Fruit fly (Drosophila melanogaster): ENCODE measurements around the gene CG5167.
A peak's percentile ranks its signal among the peaks of the same experiment; 100 is the strongest.

The CG5167 gene

DNA sequence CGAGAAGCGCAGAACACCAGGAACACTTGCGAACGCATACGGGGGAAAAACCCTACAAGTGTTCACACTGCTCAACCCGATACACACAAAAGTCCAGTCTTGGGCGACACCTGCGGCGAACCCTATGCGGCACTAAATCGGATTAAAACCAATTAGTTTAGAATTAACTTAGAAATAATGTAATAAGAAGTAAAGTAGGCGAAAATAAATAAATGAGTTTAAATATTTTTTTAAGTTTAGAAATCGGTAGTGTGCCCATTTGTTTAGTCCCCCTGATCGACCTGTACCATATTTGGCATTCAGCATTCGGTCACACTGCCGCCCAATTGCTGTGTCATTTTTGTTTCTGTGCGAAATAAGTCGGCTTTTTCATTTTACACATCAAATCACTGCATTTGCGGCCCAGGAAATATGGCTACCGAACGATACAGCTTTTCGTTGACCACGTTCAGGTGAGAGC lies 24.7 kb downstream of the CG5167 start, which contains the start of gene Prosalpha2 (continued):
- TF ChIP-seq ci (GFP tag; IDR thresholded peaks at IDR 0.05) (no peak), jigr1 (GFP tag; IDR thresholded peaks at IDR 0.05) (no peak; the same call in 2 of the 3 replicates), yki (optimal IDR thresholded peaks at IDR 0.05) (no peak), ewg (GFP tag; optimal IDR thresholded peaks at IDR 0.05) (no peak), trem (tag; optimal IDR thresholded peaks at IDR 0.05) (peak; percentile 80), CG17385 (GFP tag; optimal IDR thresholded peaks at IDR 0.05) (no peak), CG8089 (GFP tag; optimal IDR thresholded peaks at IDR 0.05) (no peak), Oaz (GFP tag; IDR thresholded peaks at IDR 0.05) (no peak), ems (GFP tag; optimal IDR thresholded peaks at IDR 0.05) (no peak), nom (GFP tag; optimal IDR thresholded peaks at IDR 0.05) (peak; percentile 1), CG18011 (GFP tag; optimal IDR thresholded peaks at IDR 0.05) (no peak), Optix (GFP tag; IDR thresholded peaks at IDR 0.05) (no peak), CG6654 (GFP tag; optimal IDR thresholded peaks at IDR 0.05) (no peak), Ptx1 (GFP tag; IDR thresholded peaks at IDR 0.05) (peak; percentile 21; the same call in 1 of the 2 replicates), ase (GFP tag; IDR thresholded peaks at IDR 0.05) (no peak), prd (optimal IDR thresholded peaks at IDR 0.05) (no peak), prd (GFP tag; IDR thresholded peaks at IDR 0.05) (no peak), NC2β (GFP tag; optimal IDR thresholded peaks at IDR 0.05) (no peak), pan (optimal IDR thresholded peaks at IDR 0.05) (no peak), pan (GFP tag; optimal IDR thresholded peaks at IDR 0.05 in 1 of 2, IDR thresholded peaks at IDR 0.05 in 1 of 2) (no peak), ranshi (GFP tag; IDR thresholded peaks at IDR 0.05) (no peak), run (tag; optimal IDR thresholded peaks at IDR 0.05) (no peak), fu2 (GFP tag; optimal IDR thresholded peaks at IDR 0.05) (no peak), CG3847 (GFP tag; IDR thresholded peaks at IDR 0.05) (no peak), Ets65A (GFP tag) (no peak), Dbx (GFP tag; IDR thresholded peaks at IDR 0.05) (no peak), gro (GFP tag; optimal IDR thresholded peaks at IDR 0.05) (no peak), Six4 (GFP tag; optimal IDR thresholded peaks at IDR 0.05) (no peak), CG8388 (GFP tag; optimal IDR thresholded peaks at IDR 0.05) (no peak), CG4617 (GFP tag; optimal IDR thresholded peaks at IDR 0.05; ENCODE audit: borderline replicate concordance) (peak; percentile 57), mam (GFP tag; optimal IDR thresholded peaks at IDR 0.05) (no peak), ken (GFP tag; IDR thresholded peaks at IDR 0.05) (no peak), C15 (GFP tag; IDR thresholded peaks at IDR 0.05) (no peak), CG1647 (GFP tag; optimal IDR thresholded peaks at IDR 0.05) (no peak), ham (GFP tag; IDR thresholded peaks at IDR 0.05) (no peak), Deaf1 (tag; optimal IDR thresholded peaks at IDR 0.05) (no peak), az2 (GFP tag; optimal IDR thresholded peaks at IDR 0.05) (no peak), CG12236 (GFP tag; optimal IDR thresholded peaks at IDR 0.05) (no peak), CG15269 (tag; optimal IDR thresholded peaks at IDR 0.05) (no peak), D19B (GFP tag; optimal IDR thresholded peaks at IDR 0.05) (no peak), CG7372 (GFP tag; IDR thresholded peaks at IDR 0.05) (no peak), CG17829 (tag; optimal IDR thresholded peaks at IDR 0.05) (peak; percentile 33), HLH3B (GFP tag; IDR thresholded peaks at IDR 0.05) (no peak), CG18619 (GFP tag; optimal IDR thresholded peaks at IDR 0.05) (no peak), Sox102F (GFP tag; optimal IDR thresholded peaks at IDR 0.05) (no peak), mld (GFP tag; IDR thresholded peaks at IDR 0.05; ENCODE audit: partially characterized antibody) (no peak), sima (GFP tag; optimal IDR thresholded peaks at IDR 0.05) (no peak), sens (GFP tag) (peak; percentile 33), zen (tag; optimal IDR thresholded peaks at IDR 0.05) (no peak), Tbp (GFP tag; optimal IDR thresholded peaks at IDR 0.05) (no peak), Stat92E (GFP tag; optimal IDR thresholded peaks at IDR 0.05) (no peak), Ssrp (tag; optimal IDR thresholded peaks at IDR 0.05) (no peak), CG15514 (GFP tag; optimal IDR thresholded peaks at IDR 0.05) (peak; percentile 62)

Measured in whole organism, embryonic.